Worm (Caenorhabditis elegans): ENCODE measurements around the gene srt-5.

DNA sequence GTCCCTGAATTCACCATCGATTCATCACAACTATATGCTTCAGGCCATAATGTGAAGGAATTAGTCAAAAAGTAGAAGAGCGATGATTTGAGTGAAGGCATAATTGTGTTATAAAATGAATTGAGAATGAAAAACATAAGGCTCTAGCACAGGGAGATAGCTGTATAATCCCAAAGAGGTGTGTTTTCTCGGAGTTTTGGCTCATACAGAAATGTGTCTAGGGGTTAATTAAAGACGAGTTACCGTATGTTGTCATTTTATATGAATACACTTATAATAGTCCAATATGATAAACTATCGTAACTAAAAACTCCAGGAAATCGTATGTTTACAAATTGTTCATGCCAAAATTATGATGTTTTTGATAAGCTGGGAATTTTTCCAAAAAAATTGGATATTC is at the start of gene srt-5:
- no peak for TF ChIP-seq skn-1 (tag; optimal IDR thresholded peaks at IDR 0.05)
- TF ChIP-seq ztf-11 (tag; optimal IDR thresholded peaks at IDR 0.05) = no peak
- TF ChIP-seq ama-1 (optimal IDR thresholded peaks at IDR 0.05) = no peak
- TF ChIP-seq nhr-23 (tag; optimal IDR thresholded peaks at IDR 0.05) = no peak
- TF ChIP-seq mdl-1 (tag; optimal IDR thresholded peaks at IDR 0.05) = no peak
- no peak for TF ChIP-seq nhr-11 (tag; optimal IDR thresholded peaks at IDR 0.05)
- no peak for TF ChIP-seq nhr-28 (tag; optimal IDR thresholded peaks at IDR 0.05)
- no peak for TF ChIP-seq unc-62 (GFP tag; optimal IDR thresholded peaks at IDR 0.05)
- TF ChIP-seq sea-2 (GFP tag; optimal IDR thresholded peaks at IDR 0.05) = no peak
- TF ChIP-seq mml-1 (tag; optimal IDR thresholded peaks at IDR 0.05) = no peak
- no peak for TF ChIP-seq ceh-9 (tag; optimal IDR thresholded peaks at IDR 0.05)
- no peak for TF ChIP-seq aly-2 (tag; optimal IDR thresholded peaks at IDR 0.05)
- TF ChIP-seq pqm-1 (tag; optimal IDR thresholded peaks at IDR 0.05) = no peak
